Fruit fly (Drosophila melanogaster) whole organism, embryonic: ENCODE measurements around the gene Rbf2.

Experiments
- Ada2b ChIP-seq: fragments of 200-800 bp; sonication (Bioruptor generic); IDR thresholded peaks from 2 replicates; pipeline ENCODE4 v1.3.6; 2022; ENCODE audit warnings: missing biosample characterization, missing genetic modification characterization
- Antp ChIP-seq: fragments of 200-800 bp; sonication (Bioruptor generic); optimal IDR thresholded peaks from 3 replicates; lab custom pipeline; 2016; ENCODE audit warnings: missing biosample characterization, missing genetic modification characterization
- Awh ChIP-seq: fragments of 200-800 bp; sonication (Bioruptor generic); IDR thresholded peaks from 2 replicates; pipeline ENCODE4, ENCODE4 v1.3.6; 2022; ENCODE audit warnings: missing biosample characterization, missing genetic modification characterization
- C15 ChIP-seq: fragments of 200-800 bp; sonication (Bioruptor generic); IDR thresholded peaks from 3 replicates; pipeline ENCODE4 v1.3.6; 2022; ENCODE audit warnings: missing biosample characterization, missing genetic modification characterization
- CG10959 ChIP-seq: fragments of 200-800 bp; sonication (Bioruptor generic); IDR thresholded peaks from 2 replicates; pipeline ENCODE4 v1.3.6; 2022; ENCODE audit warnings: missing biosample characterization, missing genetic modification characterization
- CG12744 ChIP-seq: fragments of 200-800 bp; sonication (Bioruptor generic); optimal IDR thresholded peaks from 2 replicates; lab custom pipeline; 2016; ENCODE audit warnings: missing biosample characterization, missing genetic modification characterization
- CG13424 ChIP-seq: fragments of 200-800 bp; sonication (Bioruptor generic); optimal IDR thresholded peaks from 2 replicates; lab custom pipeline; 2019; ENCODE audit warnings: missing biosample characterization, mild to moderate bottlenecking, missing genetic modification characterization, moderate library complexity
- CG15269 ChIP-seq: fragments of 200-800 bp; sonication (Bioruptor generic); optimal IDR thresholded peaks from 2 replicates; lab custom pipeline; 2018; ENCODE audit warnings: missing biosample characterization, mild to moderate bottlenecking, missing genetic modification characterization, moderate library complexity
- CG15479 ChIP-seq: fragments of 200-800 bp; sonication (Bioruptor generic); optimal IDR thresholded peaks from 3 replicates; lab custom pipeline; 2019; ENCODE audit warnings: missing biosample characterization, mild to moderate bottlenecking, missing genetic modification characterization, moderate library complexity
- CG16863 ChIP-seq: fragments of 200-800 bp; sonication (Bioruptor generic); optimal IDR thresholded peaks from 3 replicates; lab custom pipeline; 2016; ENCODE audit warnings: missing biosample characterization, missing genetic modification characterization
- CG17186 ChIP-seq: fragments of 200-800 bp; sonication (Bioruptor generic); optimal IDR thresholded peaks from 3 replicates; lab custom pipeline; 2017; ENCODE audit warnings: missing biosample characterization, missing genetic modification reagents, missing genetic modification characterization
- CG17361 ChIP-seq: fragments of 200-800 bp; sonication (Bioruptor generic); IDR thresholded peaks from 3 replicates; pipeline ENCODE4 v1.3.6; 2022; ENCODE audit warnings: missing biosample characterization, missing genetic modification characterization
- CG17385 ChIP-seq: fragments of 200-800 bp; sonication (Bioruptor generic); optimal IDR thresholded peaks from 3 replicates; lab custom pipeline; 2018; ENCODE audit warnings: missing biosample characterization, mild to moderate bottlenecking, missing genetic modification characterization
- CG17829 ChIP-seq: fragments of 200-800 bp; optimal IDR thresholded peaks from 2 replicates; lab custom pipeline; 2019; ENCODE audit warnings: missing biosample characterization, mild to moderate bottlenecking, missing genetic modification characterization, moderate library complexity
- CG18011 ChIP-seq: fragments of 200-800 bp; sonication (Bioruptor generic); optimal IDR thresholded peaks from 2 replicates; lab custom pipeline; 2017; ENCODE audit warnings: missing biosample characterization, missing genetic modification characterization, mild to moderate bottlenecking, moderate library complexity, missing genotype
- CG18262 ChIP-seq: fragments of 200-800 bp; optimal IDR thresholded peaks from 3 replicates; lab custom pipeline; 2019; ENCODE audit warnings: missing biosample characterization, mild to moderate bottlenecking, missing genetic modification characterization, moderate library complexity
- CG18764 ChIP-seq: fragments of 200-800 bp; sonication (Bioruptor generic); optimal IDR thresholded peaks from 3 replicates; lab custom pipeline; 2016; ENCODE audit warnings: missing biosample characterization, missing genetic modification characterization
- CG3726 ChIP-seq: fragments of 200-800 bp; sonication (Bioruptor generic); IDR thresholded peaks from 3 replicates; pipeline ENCODE4, ENCODE4 v1.3.6; 2022; ENCODE audit warnings: missing biosample characterization, missing genetic modification characterization
- CG7745 ChIP-seq: fragments of 200-800 bp; sonication (Bioruptor generic); optimal IDR thresholded peaks from 2 replicates; lab custom pipeline; 2018; ENCODE audit warnings: missing biosample characterization, mild to moderate bottlenecking, missing genetic modification characterization, moderate library complexity
- CG7963 ChIP-seq: fragments of 200-800 bp; sonication (Bioruptor generic); IDR thresholded peaks from 3 replicates; pipeline ENCODE4 v1.3.6; 2022; ENCODE audit warnings: missing biosample characterization, missing genetic modification characterization; ENCODE audit not compliant: partially characterized antibody
- CG9437 ChIP-seq: fragments of 200-800 bp; sonication (Bioruptor generic); optimal IDR thresholded peaks from 2 replicates; lab custom pipeline; 2018; ENCODE audit warnings: missing biosample characterization, mild to moderate bottlenecking, missing genetic modification characterization
- Dfd ChIP-seq, 2 experiments: fragments of >200 bp; optimal IDR thresholded peaks; 2 replicates each; lab custom pipeline; 2017; ENCODE audit warnings: missing biosample characterization in 2 of 2, missing genetic modification characterization in 2 of 2
- Dll ChIP-seq: fragments of 200-800 bp; sonication (Bioruptor generic); IDR thresholded peaks from 4 replicates; pipeline ENCODE4 v1.3.6; 2022; ENCODE audit warnings: missing biosample characterization, missing genetic modification characterization; ENCODE audit not compliant: partially characterized antibody
- Doc2 ChIP-seq: fragments of 200-800 bp; sonication (Bioruptor generic); IDR thresholded peaks from 2 replicates; pipeline ENCODE4 v1.3.6; 2022; ENCODE audit warnings: missing biosample characterization, missing genetic modification characterization
- H2.0 ChIP-seq: fragments of 200-800 bp; sonication (Bioruptor generic); IDR thresholded peaks from 2 replicates; pipeline ENCODE4 v1.3.6; 2022; ENCODE audit warnings: missing biosample characterization, missing genetic modification characterization
- HLH3B ChIP-seq: fragments of 200-800 bp; sonication (Bioruptor generic); IDR thresholded peaks from 2 replicates; pipeline ENCODE4 v1.3.6; 2022; ENCODE audit warnings: missing biosample characterization, missing genetic modification characterization
- HLH4C ChIP-seq: fragments of 200-800 bp; sonication (Bioruptor generic); IDR thresholded peaks from 3 replicates; pipeline ENCODE4 v1.3.6; 2022; ENCODE audit warnings: missing biosample characterization, missing genetic modification characterization; ENCODE audit not compliant: partially characterized antibody
- HmgZ ChIP-seq: fragments of 200-800 bp; sonication (Bioruptor generic); optimal IDR thresholded peaks from 2 replicates; lab custom pipeline; 2018; ENCODE audit warnings: missing biosample characterization, mild to moderate bottlenecking, missing genetic modification characterization
- Lim3 ChIP-seq: fragments of 200-800 bp; sonication (Bioruptor generic); IDR thresholded peaks from 2 replicates; pipeline ENCODE4 v1.3.6; 2022; ENCODE audit warnings: missing biosample characterization, missing genetic modification characterization
- MESR4 ChIP-seq: fragments of 200-800 bp; sonication (Bioruptor generic); optimal IDR thresholded peaks from 2 replicates; lab custom pipeline; 2018; ENCODE audit warnings: missing biosample characterization, mild to moderate bottlenecking, missing genetic modification characterization, moderate library complexity
- Mrtf ChIP-seq: fragments of 200-800 bp; sonication (Bioruptor generic); IDR thresholded peaks from 3 replicates; pipeline ENCODE4 v1.3.6; 2022; ENCODE audit warnings: missing biosample characterization, missing genetic modification characterization
- Neu2 ChIP-seq: fragments of 200-800 bp; sonication (Bioruptor generic); optimal IDR thresholded peaks from 3 replicates; lab custom pipeline; 2016; ENCODE audit warnings: missing biosample characterization, missing genetic modification characterization, borderline replicate concordance
- Ptx1 ChIP-seq: fragments of 200-800 bp; sonication (Bioruptor generic); IDR thresholded peaks from 2 replicates; pipeline ENCODE4 v1.3.6; 2022; ENCODE audit warnings: missing biosample characterization, missing genetic modification characterization
- Sry-β ChIP-seq: fragments of 200-800 bp; sonication (Bioruptor generic); optimal IDR thresholded peaks from 2 replicates; lab custom pipeline; 2018; ENCODE audit warnings: missing biosample characterization, mild to moderate bottlenecking, missing genetic modification characterization, moderate library complexity
- Usf ChIP-seq: fragments of 200-800 bp; sonication (Bioruptor generic); optimal IDR thresholded peaks from 2 replicates; lab custom pipeline; 2017; ENCODE audit warnings: missing genotype, missing biosample characterization, missing genetic modification characterization
- Vsx1 ChIP-seq: fragments of 200-800 bp; sonication (Bioruptor generic); optimal IDR thresholded peaks from 2 replicates; lab custom pipeline; 2017; ENCODE audit warnings: missing biosample characterization, mild to moderate bottlenecking, missing genetic modification characterization, missing genetic modification reagents
- Xrp1 ChIP-seq: fragments of 200-800 bp; sonication (Bioruptor generic); IDR thresholded peaks from 2 replicates; pipeline ENCODE4 v1.3.6; 2022; ENCODE audit warnings: missing biosample characterization, missing genetic modification characterization
- ap ChIP-seq: fragments of 200-800 bp; sonication (Bioruptor generic); IDR thresholded peaks from 2 replicates; pipeline ENCODE4 v1.3.6; 2022; ENCODE audit warnings: missing biosample characterization, missing genetic modification characterization
- hbn ChIP-seq: fragments of 200-800 bp; sonication (Bioruptor generic); IDR thresholded peaks from 2 replicates; pipeline ENCODE4 v1.3.6; 2022; ENCODE audit warnings: missing biosample characterization, missing genetic modification characterization; ENCODE audit not compliant: partially characterized antibody
- inv ChIP-seq: fragments of 200-800 bp; sonication (Bioruptor generic); IDR thresholded peaks from 2 replicates; pipeline ENCODE4 v1.3.6; 2022; ENCODE audit warnings: missing biosample characterization, missing genetic modification characterization; ENCODE audit not compliant: partially characterized antibody
- maf-S ChIP-seq: fragments of 200-800 bp; sonication (Bioruptor generic); optimal IDR thresholded peaks from 2 replicates; lab custom pipeline; 2016; ENCODE audit warnings: missing biosample characterization, missing genetic modification characterization
- oc ChIP-seq: fragments of 200-800 bp; sonication (Bioruptor generic); optimal IDR thresholded peaks from 2 replicates; lab custom pipeline; 2018; ENCODE audit warnings: missing biosample characterization, mild to moderate bottlenecking, missing genetic modification characterization, moderate library complexity
- pnt ChIP-seq: fragments of 200-800 bp; sonication (Bioruptor generic); optimal IDR thresholded peaks from 3 replicates; lab custom pipeline; 2016; ENCODE audit warnings: missing biosample characterization, missing genetic modification characterization
- ranshi ChIP-seq: fragments of 200-800 bp; sonication (Bioruptor generic); IDR thresholded peaks from 2 replicates; pipeline ENCODE4 v1.3.6; 2022; ENCODE audit warnings: missing biosample characterization, missing genetic modification characterization
- repo ChIP-seq: fragments of 200-800 bp; sonication (Bioruptor generic); optimal IDR thresholded peaks from 2 replicates; lab custom pipeline; 2016; ENCODE audit warnings: missing biosample characterization, missing genetic modification characterization
- rib ChIP-seq: fragments of 200-800 bp; sonication (Bioruptor generic); IDR thresholded peaks from 2 replicates; pipeline ENCODE4 v1.3.6; 2022; ENCODE audit warnings: missing biosample characterization, missing genetic modification characterization
- sens-2 ChIP-seq: fragments of 200-800 bp; sonication (Bioruptor generic); IDR thresholded peaks from 2 replicates; pipeline ENCODE4 v1.3.6; 2022; ENCODE audit warnings: missing biosample characterization, missing genetic modification characterization
- seq ChIP-seq: fragments of 200-800 bp; sonication (Bioruptor generic); IDR thresholded peaks from 2 replicates; pipeline ENCODE4 v1.3.6; 2022; ENCODE audit warnings: missing biosample characterization, missing genetic modification characterization
- sim ChIP-seq: fragments of 200-800 bp; sonication (Bioruptor generic); IDR thresholded peaks from 2 replicates; pipeline ENCODE4 v1.3.6; 2022; ENCODE audit warnings: missing biosample characterization, missing genetic modification characterization
- tio ChIP-seq: fragments of 200-800 bp; sonication (Bioruptor generic); optimal IDR thresholded peaks from 2 replicates; lab custom pipeline; 2017; ENCODE audit warnings: missing biosample characterization, missing genetic modification characterization, inconsistent platforms
- wek ChIP-seq: fragments of 200-800 bp; sonication (Bioruptor generic); optimal IDR thresholded peaks from 3 replicates; lab custom pipeline; 2018; ENCODE audit warnings: missing biosample characterization, mild to moderate bottlenecking, missing genetic modification characterization, moderate library complexity

Gene Rbf2

DNA sequence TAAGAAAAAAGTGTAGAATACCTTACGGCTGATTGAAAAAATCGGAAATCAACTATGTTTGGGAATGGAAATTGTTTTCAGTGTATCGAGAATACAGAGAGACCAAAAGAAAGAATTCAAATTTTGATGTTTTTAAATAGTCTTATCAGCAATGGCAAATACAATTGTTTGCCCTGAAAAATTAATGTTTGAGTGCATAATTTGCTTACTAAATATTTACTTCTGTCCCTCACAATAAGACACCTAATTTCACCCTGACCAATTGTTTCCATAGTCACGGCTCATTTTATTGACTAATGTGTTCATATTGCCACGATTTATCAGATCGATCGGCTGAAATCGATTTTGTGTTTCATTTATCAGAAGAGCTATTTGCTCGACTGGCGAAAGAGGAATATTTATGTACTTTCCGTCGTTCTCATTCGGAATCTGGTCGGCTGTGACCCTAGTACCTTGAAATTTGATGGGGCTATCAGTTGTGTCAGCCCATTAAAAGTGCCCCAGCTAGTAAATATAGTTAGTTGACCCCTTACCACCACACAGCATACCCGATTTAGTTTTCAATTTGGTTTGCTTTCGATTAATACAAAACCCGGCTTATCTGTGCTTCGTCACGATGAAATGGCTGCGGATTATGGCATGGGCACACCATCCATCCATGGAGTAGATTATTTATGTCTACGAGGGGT is 18.4 kb downstream of the Rbf2 start (continued):
- TF ChIP-seq maf-S (GFP tag; lab: Kevin White, UChicago) (no peak), CG15479 (no peak), Antp (GFP tag; lab: Kevin White, UChicago) (no peak), CG7963 (no peak), Neu2 (GFP tag; lab: Kevin White, UChicago) (no peak), sim (GFP tag; lab: Robert Waterston, UW) (no peak), rib (GFP tag; lab: Robert Waterston, UW) (no peak), HLH4C (GFP tag; lab: Robert Waterston, UW) (no peak), Dll (GFP tag; lab: Robert Waterston, UW) (no peak), CG15269 (tag; lab: Kevin White, UChicago) (no peak), Usf (GFP tag; lab: Kevin White, UChicago) (no peak), CG12744 (GFP tag; lab: Kevin White, UChicago) (no peak), CG17385 (no peak), C15 (no peak), Mrtf (GFP tag; lab: Robert Waterston, UW) (no peak), tio (no peak), Awh (GFP tag; lab: Robert Waterston, UW) (0 out of 2 replicates have a peak, but pooled peaks have one; percentile 7), inv (GFP tag; lab: Robert Waterston, UW) (no peak), seq (no peak), Doc2 (GFP tag; lab: Robert Waterston, UW) (no peak), CG17829 (tag; lab: Kevin White, UChicago) (peak; percentile 30), HLH3B (GFP tag; lab: Robert Waterston, UW) (no peak), pnt (GFP tag; lab: Kevin White, UChicago) (no peak), sens-2 (GFP tag; lab: Robert Waterston, UW) (no peak), HmgZ (no peak), Sry-β (GFP tag; lab: Kevin White, UChicago) (peak; percentile 4), CG17186 (GFP tag; lab: Kevin White, UChicago) (no peak), CG7745 (tag; lab: Kevin White, UChicago) (peak; percentile 80), wek (peak; percentile 53), hbn (GFP tag; lab: Robert Waterston, UW) (no peak), CG18764 (no peak), Dfd (GFP tag; optimal IDR thresholded peaks at IDR 0.05; lab: Kevin White, UChicago) (no peak), CG9437 (GFP tag; lab: Kevin White, UChicago) (no peak), CG18011 (GFP tag; lab: Kevin White, UChicago) (no peak), Lim3 (GFP tag; lab: Robert Waterston, UW) (no peak), CG18262 (tag; lab: Kevin White, UChicago) (peak; percentile 54), CG16863 (GFP tag; lab: Kevin White, UChicago) (no peak), CG17361 (GFP tag; lab: Robert Waterston, UW) (peak; percentile 51; the same call in 1 of the 3 replicates), oc (tag; lab: Kevin White, UChicago) (peak; percentile 21), repo (GFP tag; lab: Kevin White, UChicago) (no peak), Ada2b (GFP tag; lab: Robert Waterston, UW) (no peak), Vsx1 (GFP tag; lab: Kevin White, UChicago) (no peak), CG13424 (tag; lab: Kevin White, UChicago) (peak; percentile 48), CG10959 (GFP tag; lab: Robert Waterston, UW) (no peak), ranshi (no peak), MESR4 (GFP tag; lab: Kevin White, UChicago) (no peak), ap (GFP tag; lab: Robert Waterston, UW) (no peak), CG3726 (GFP tag; lab: Robert Waterston, UW) (no peak), H2.0 (GFP tag; lab: Robert Waterston, UW) (no peak), Ptx1 (GFP tag; lab: Robert Waterston, UW) (no peak), Xrp1 (GFP tag; lab: Robert Waterston, UW) (peak; percentile 65)
